Worm (Caenorhabditis elegans): ENCODE results near the gene pdi-1.

- TF ChIP-seq lsy-2 (tag; optimal IDR thresholded peaks at IDR 0.05) (no peak), mep-1 (tag; optimal IDR thresholded peaks at IDR 0.05) (no peak), mxl-3 (GFP tag; optimal IDR thresholded peaks at IDR 0.05) (no peak), snpc-4 (tag; optimal IDR thresholded peaks at IDR 0.05) (no peak), spr-1 (tag; optimal IDR thresholded peaks at IDR 0.05) (no peak), nhr-237 (tag; optimal IDR thresholded peaks at IDR 0.05) (no peak), mdl-1 (tag; optimal IDR thresholded peaks at IDR 0.05) (no peak)
These were observed 5.3 kb upstream of the pdi-1 start, which contains the start of gene dph-1 for ce11 chrIII:3706586-3706985.

Measured in whole organism, L4 larva.